Fruit fly (Drosophila melanogaster) whole organism, prepupa: ENCODE measurements around the gene hwt.
A peak's percentile ranks its signal among the peaks of the same experiment; 100 is the strongest.

Source experiments
- Blimp-1 ChIP-seq: fragments of 200-800 bp; sonication (Bioruptor generic); optimal IDR thresholded peaks from 3 replicates; lab custom pipeline; 2017; ENCODE audit warnings: missing biosample characterization, missing genetic modification characterization, mild to moderate bottlenecking, moderate library complexity, missing genetic modification reagents
- CG10669 ChIP-seq: fragments of 200-800 bp; sonication (Bioruptor generic); optimal IDR thresholded peaks from 3 replicates; lab custom pipeline; 2018; ENCODE audit warnings: missing biosample characterization, mild to moderate bottlenecking, missing genetic modification characterization, moderate library complexity
- CG11294 ChIP-seq: fragments of 200-800 bp; sonication (Bioruptor generic); IDR thresholded peaks from 2 replicates; pipeline ENCODE4 v1.3.6; 2022; ENCODE audit warnings: missing biosample characterization, missing genetic modification characterization
- CG11902 ChIP-seq: fragments of 200-800 bp; sonication (Bioruptor generic); optimal IDR thresholded peaks from 3 replicates; lab custom pipeline; 2016; ENCODE audit warnings: missing biosample characterization, missing genetic modification characterization
- CG15336 ChIP-seq: fragments of 200-800 bp; sonication (Bioruptor generic); IDR thresholded peaks from 2 replicates; pipeline ENCODE4 v1.3.6; 2022; ENCODE audit warnings: missing biosample characterization, missing genetic modification characterization
- CG1621 ChIP-seq: fragments of 200-800 bp; sonication (Bioruptor generic); optimal IDR thresholded peaks from 3 replicates; lab custom pipeline; 2018; ENCODE audit warnings: missing biosample characterization, mild to moderate bottlenecking, missing genetic modification characterization
- CG3032 ChIP-seq: fragments of 200-800 bp; optimal IDR thresholded peaks from 2 replicates; lab custom pipeline; 2019; ENCODE audit warnings: missing biosample characterization, mild to moderate bottlenecking, missing genetic modification characterization, moderate library complexity
- CG31627 ChIP-seq: fragments of 200-800 bp; sonication (Bioruptor generic); optimal IDR thresholded peaks from 3 replicates; lab custom pipeline; 2016; ENCODE audit warnings: missing biosample characterization, missing genetic modification characterization
- CG32006 ChIP-seq: fragments of 200-800 bp; sonication (Bioruptor generic); optimal IDR thresholded peaks from 3 replicates; lab custom pipeline; 2017; ENCODE audit warnings: missing biosample characterization, mild to moderate bottlenecking, missing genetic modification characterization
- CG34406 ChIP-seq: fragments of 200-800 bp; sonication (Bioruptor generic); optimal IDR thresholded peaks from 3 replicates; lab custom pipeline; 2016; ENCODE audit warnings: missing biosample characterization, missing genetic modification characterization
- CG4318 ChIP-seq: fragments of 200-800 bp; sonication (Bioruptor generic); optimal IDR thresholded peaks from 3 replicates; lab custom pipeline; 2017; ENCODE audit warnings: missing biosample characterization, mild to moderate bottlenecking, missing genetic modification characterization
- CG6163 ChIP-seq: fragments of 200-800 bp; sonication (Bioruptor generic); IDR thresholded peaks from 3 replicates; pipeline ENCODE4 v1.3.6; 2022; ENCODE audit warnings: missing biosample characterization, missing genetic modification characterization
- CG6792 ChIP-seq: fragments of 200-800 bp; sonication (Bioruptor generic); optimal IDR thresholded peaks from 3 replicates; lab custom pipeline; 2016; ENCODE audit warnings: missing biosample characterization, missing genetic modification characterization
- CG6808 ChIP-seq: fragments of 200-800 bp; sonication (Bioruptor generic); optimal IDR thresholded peaks from 3 replicates; lab custom pipeline; 2017; ENCODE audit warnings: missing biosample characterization, missing genetic modification characterization, mild to moderate bottlenecking, moderate library complexity, missing genetic modification reagents
- CG6854 ChIP-seq: fragments of 200-800 bp; sonication (Bioruptor generic); optimal IDR thresholded peaks from 2 replicates; lab custom pipeline; 2017; ENCODE audit warnings: missing biosample characterization, mild to moderate bottlenecking, missing genetic modification characterization
- CG8119 ChIP-seq: fragments of 200-800 bp; sonication (Bioruptor generic); IDR thresholded peaks from 3 replicates; pipeline ENCODE4 v1.3.6; 2022; ENCODE audit warnings: missing biosample characterization, missing genetic modification characterization
- CG8632 ChIP-seq: fragments of 200-800 bp; sonication (Bioruptor generic); optimal IDR thresholded peaks from 3 replicates; lab custom pipeline; 2016; ENCODE audit warnings: missing biosample characterization, missing genetic modification characterization
- CG9139 ChIP-seq: fragments of 200-800 bp; sonication (Bioruptor generic); optimal IDR thresholded peaks from 3 replicates; lab custom pipeline; 2017; ENCODE audit warnings: missing biosample characterization, mild to moderate bottlenecking, missing genetic modification characterization
- Eip75B ChIP-seq: fragments of 200-800 bp; sonication (Bioruptor generic); optimal IDR thresholded peaks from 3 replicates; lab custom pipeline; 2016; ENCODE audit warnings: missing biosample characterization, missing genetic modification characterization
- Eip78C ChIP-seq: fragments of 200-800 bp; sonication (Bioruptor generic); peaks from one replicate; lab custom pipeline; 2016; ENCODE audit warnings: missing biosample characterization, missing genetic modification characterization
- Eip93F ChIP-seq: fragments of 200-800 bp; sonication (Bioruptor generic); optimal IDR thresholded peaks from 2 replicates; lab custom pipeline; 2016; ENCODE audit warnings: missing biosample characterization, mild to moderate bottlenecking, missing genetic modification characterization
- Ets21C ChIP-seq: fragments of 200-800 bp; sonication (Bioruptor generic); optimal IDR thresholded peaks from 3 replicates; lab custom pipeline; 2016; ENCODE audit warnings: missing biosample characterization, missing genetic modification characterization
- Gug ChIP-seq: fragments of 200-800 bp; sonication (Bioruptor generic); IDR thresholded peaks from 2 replicates; pipeline ENCODE4 v1.3.6; 2022; ENCODE audit warnings: missing biosample characterization, missing genetic modification characterization
- Hr4 ChIP-seq: fragments of 200-800 bp; sonication (Bioruptor generic); optimal IDR thresholded peaks from 3 replicates; lab custom pipeline; 2016; ENCODE audit warnings: missing biosample characterization, missing genetic modification characterization
- Lpt ChIP-seq: fragments of 200-800 bp; sonication (Bioruptor generic); optimal IDR thresholded peaks from 3 replicates; lab custom pipeline; 2016; ENCODE audit warnings: missing biosample characterization, missing genetic modification characterization
- Met ChIP-seq: fragments of 200-800 bp; sonication (Bioruptor generic); optimal IDR thresholded peaks from 3 replicates; lab custom pipeline; 2016; ENCODE audit warnings: missing biosample characterization, missing genetic modification characterization
- OdsH ChIP-seq: fragments of 200-800 bp; sonication (Bioruptor generic); optimal IDR thresholded peaks from 3 replicates; lab custom pipeline; 2016; ENCODE audit warnings: missing biosample characterization, missing genetic modification characterization
- Smox ChIP-seq: fragments of 200-800 bp; sonication (Bioruptor generic); optimal IDR thresholded peaks from 3 replicates; lab custom pipeline; 2016; ENCODE audit warnings: missing biosample characterization, missing genetic modification characterization
- Sox14 ChIP-seq: fragments of 200-800 bp; sonication (Bioruptor generic); optimal IDR thresholded peaks from 3 replicates; lab custom pipeline; 2016; ENCODE audit warnings: missing biosample characterization, missing genetic modification characterization
- achi ChIP-seq: fragments of 200-800 bp; sonication (Bioruptor generic); optimal IDR thresholded peaks from 3 replicates; lab custom pipeline; 2016; ENCODE audit warnings: missing biosample characterization, missing genetic modification characterization
- acj6 ChIP-seq: fragments of 200-800 bp; sonication (Bioruptor generic); optimal IDR thresholded peaks from 3 replicates; lab custom pipeline; 2016; ENCODE audit warnings: missing biosample characterization, missing genetic modification characterization
- cyc ChIP-seq: fragments of 200-800 bp; sonication (Bioruptor generic); optimal IDR thresholded peaks from 3 replicates; lab custom pipeline; 2016; ENCODE audit warnings: missing biosample characterization, missing genetic modification characterization
- dac ChIP-seq: fragments of 200-800 bp; sonication (Bioruptor generic); optimal IDR thresholded peaks from 2 replicates; lab custom pipeline; 2017; ENCODE audit warnings: missing biosample characterization, mild to moderate bottlenecking, missing genetic modification characterization
- fd85E ChIP-seq: fragments of 200-800 bp; sonication (Bioruptor generic); optimal IDR thresholded peaks from 3 replicates; lab custom pipeline; 2016; ENCODE audit warnings: missing biosample characterization, missing genetic modification characterization
- fkh ChIP-seq: fragments of 200-800 bp; sonication (Bioruptor generic); optimal IDR thresholded peaks from 3 replicates; lab custom pipeline; 2017; ENCODE audit warnings: missing biosample characterization, mild to moderate bottlenecking, missing genetic modification characterization, moderate library complexity
- lz ChIP-seq: fragments of 200-800 bp; sonication (Bioruptor generic); optimal IDR thresholded peaks from 3 replicates; lab custom pipeline; 2016; ENCODE audit warnings: missing biosample characterization, missing genetic modification characterization
- pdm3 ChIP-seq: fragments of 200-800 bp; sonication (Bioruptor generic); optimal IDR thresholded peaks from 3 replicates; lab custom pipeline; 2016; ENCODE audit warnings: missing biosample characterization, missing genetic modification characterization
- salr ChIP-seq, 2 experiments: fragments of 200-800 bp; sonication (Bioruptor generic); optimal IDR thresholded peaks; 3 replicates each; lab custom pipeline; 2016 to 2018; ENCODE audit warnings: missing biosample characterization in 2 of 2, missing genetic modification characterization in 2 of 2, mild to moderate bottlenecking in 1 of 2
- ss ChIP-seq, 2 experiments: fragments of 200-800 bp; sonication (Bioruptor generic); optimal IDR thresholded peaks; 2 replicates in 1 of 2; 3 replicates in 1 of 2; lab custom pipeline; 2017 to 2018; ENCODE audit warnings: mild to moderate bottlenecking in 2 of 2, missing biosample characterization in 2 of 2, missing genetic modification characterization in 2 of 2, moderate library complexity in 1 of 2
- svp ChIP-seq: fragments of 200-800 bp; sonication (Bioruptor generic); peaks from one replicate; lab custom pipeline; 2016; ENCODE audit warnings: missing biosample characterization, missing genetic modification characterization
- topi ChIP-seq: fragments of 200-800 bp; sonication (Bioruptor generic); optimal IDR thresholded peaks from 3 replicates; lab custom pipeline; 2016; ENCODE audit warnings: missing biosample characterization, missing genetic modification characterization
- vri ChIP-seq: fragments of 200-800 bp; sonication (Bioruptor generic); optimal IDR thresholded peaks from 3 replicates; lab custom pipeline; 2016; ENCODE audit warnings: missing biosample characterization, mild to moderate bottlenecking, missing genetic modification characterization

hwt gene

DNA sequence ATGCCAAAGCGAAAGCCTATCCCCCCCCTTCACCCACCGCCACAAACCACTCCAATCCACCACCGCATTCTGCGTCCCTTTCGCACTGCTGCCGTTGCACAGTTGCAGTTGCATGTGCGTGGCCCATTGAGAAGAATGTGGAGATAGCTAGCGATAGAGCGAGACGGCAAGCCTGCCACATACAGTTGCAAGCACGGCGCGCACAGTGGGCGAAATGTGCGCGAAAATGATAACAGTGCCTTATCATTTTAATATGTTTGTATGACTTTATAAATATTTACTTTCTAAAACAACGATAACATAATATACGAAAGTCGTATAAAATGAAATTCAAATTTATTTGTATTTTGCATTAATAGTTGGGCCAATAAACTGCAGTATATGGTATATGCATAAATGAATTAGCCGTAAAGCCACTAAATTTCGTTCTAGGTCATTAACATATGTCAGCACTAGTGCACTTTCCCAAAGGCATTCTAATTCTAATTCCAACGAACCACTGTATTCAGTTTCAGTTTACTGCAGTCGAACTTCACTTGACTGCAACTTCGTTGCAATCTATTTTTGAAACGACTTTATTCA is 7.7 kb upstream of the hwt start (continued):
- TF ChIP-seq Smox: peak; percentile 77
- peak; percentile 88 for TF ChIP-seq dac
- peak; percentile 97 for TF ChIP-seq CG32006 (GFP tag; lab: Kevin White, UChicago)
- peak; percentile 35 for TF ChIP-seq CG9139 (GFP tag; lab: Kevin White, UChicago)
- TF ChIP-seq CG6808 (GFP tag; lab: Kevin White, UChicago): peak; percentile 83
- peak; percentile 47 for TF ChIP-seq vri (GFP tag; lab: Kevin White, UChicago)
- peak; percentile 86 for TF ChIP-seq acj6 (GFP tag; lab: Kevin White, UChicago)
- peak; percentile 53 for TF ChIP-seq fd85E (GFP tag; lab: Kevin White, UChicago)
- TF ChIP-seq topi: peak; percentile 82
- peak; percentile 80 for TF ChIP-seq CG6792
- TF ChIP-seq cyc: peak; percentile 65
- peak; percentile 77 for TF ChIP-seq CG8632 (GFP tag; lab: Kevin White, UChicago)
- TF ChIP-seq ss (GFP tag; optimal IDR thresholded peaks at IDR 0.05; lab: Kevin White, UChicago): peak; percentile 81 to 91
- peak; percentile 86 for TF ChIP-seq Met (GFP tag; lab: Kevin White, UChicago)
- peak; percentile 63 for TF ChIP-seq Ets21C
- TF ChIP-seq Eip93F (GFP tag; lab: Kevin White, UChicago): no peak
- peak; percentile 98 for TF ChIP-seq Eip78C (GFP tag; lab: Kevin White, UChicago)

- TF ChIP-seq Blimp-1 (peak; percentile 9), CG11294 (GFP tag; lab: Robert Waterston, UW) (peak; percentile 8; the same call in 1 of the 2 replicates), CG34406 (GFP tag; lab: Kevin White, UChicago) (peak; percentile 6), CG8119 (GFP tag; lab: Robert Waterston, UW) (peak; percentile 31; the same call in 2 of the 3 replicates), CG10669 (GFP tag; lab: Kevin White, UChicago) (peak; percentile 18), fkh (GFP tag; lab: Kevin White, UChicago) (no peak), svp (peak; percentile 78), CG8632 (GFP tag; lab: Kevin White, UChicago) (peak; percentile 36), OdsH (GFP tag; lab: Kevin White, UChicago) (no peak), Sox14 (no peak)
- TF ChIP-seq, all 60 proteins: peak for 7
Measured at dm6 chrX:12575292-12575826, 7.1 kb upstream of the hwt start.

DNA sequence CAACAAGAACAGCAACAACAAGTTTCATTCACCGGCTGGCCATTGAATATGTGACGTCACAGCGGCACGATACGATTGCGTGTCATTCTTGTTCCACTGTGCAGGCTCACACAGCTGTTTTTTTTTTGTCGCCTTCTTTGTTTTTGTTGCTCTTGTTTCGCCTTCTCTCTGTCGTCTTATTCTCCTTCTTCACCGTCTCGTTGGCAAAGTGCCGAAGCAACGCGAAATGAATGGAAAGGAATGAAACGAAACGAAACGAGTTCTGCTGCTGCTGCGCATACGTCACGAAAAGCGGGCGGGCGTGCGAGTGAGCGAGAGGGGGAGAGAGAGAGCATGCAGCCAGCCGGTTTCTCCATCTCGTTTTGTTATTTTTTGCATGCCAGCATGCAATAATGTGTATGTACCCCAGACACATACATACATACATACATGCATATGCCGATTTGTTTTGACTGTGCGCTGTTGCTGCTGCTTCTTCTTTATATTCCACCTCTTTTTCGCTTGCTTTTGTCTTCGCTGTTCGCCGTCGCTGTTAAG is 6.5 kb upstream of the hwt start:
- TF ChIP-seq fkh (GFP tag; lab: Kevin White, UChicago) (peak; percentile 18), svp (peak; percentile 84), CG6854 (peak; percentile 90), Eip93F (GFP tag; lab: Kevin White, UChicago) (peak; percentile 45), fd85E (GFP tag; lab: Kevin White, UChicago) (peak; percentile 81), CG9139 (GFP tag; lab: Kevin White, UChicago) (peak; percentile 97), CG31627 (GFP tag; lab: Kevin White, UChicago) (peak; percentile 6), cyc (peak; percentile 15), Eip75B (GFP tag; lab: Kevin White, UChicago) (peak; percentile 80), achi (GFP tag; lab: Kevin White, UChicago) (peak; percentile 74), pdm3 (GFP tag; lab: Kevin White, UChicago) (peak; percentile 82), salr (GFP tag; optimal IDR thresholded peaks at IDR 0.05; lab: Kevin White, UChicago) (peak; percentile 53 to 86), CG4318 (GFP tag; lab: Kevin White, UChicago) (peak; percentile 1), CG8632 (GFP tag; lab: Kevin White, UChicago) (peak; percentile 77), CG34406 (GFP tag; lab: Kevin White, UChicago) (peak; percentile 76), CG3032 (tag; lab: Kevin White, UChicago) (peak; percentile 72), CG10669 (GFP tag; lab: Kevin White, UChicago) (peak; percentile 91), vri (GFP tag; lab: Kevin White, UChicago) (peak; percentile 88), CG1621 (peak; percentile 92), CG15336 (GFP tag; lab: Robert Waterston, UW) (peak; percentile 88), Gug (GFP tag; lab: Robert Waterston, UW) (peak; percentile 57), OdsH (GFP tag; lab: Kevin White, UChicago) (peak; percentile 62), CG6792 (peak; percentile 64), Sox14 (peak; percentile 80), Hr4 (GFP tag; lab: Kevin White, UChicago) (peak; percentile 44), CG11294 (GFP tag; lab: Robert Waterston, UW) (peak; percentile 40; the same call in 1 of the 2 replicates), CG6163 (GFP tag; lab: Robert Waterston, UW) (peak; percentile 97), Lpt (peak; percentile 92), CG11902 (GFP tag; lab: Kevin White, UChicago) (peak; percentile 16), dac (peak; percentile 87), lz (GFP tag; lab: Kevin White, UChicago) (peak; percentile 50), ss (GFP tag; optimal IDR thresholded peaks at IDR 0.05; lab: Kevin White, UChicago) (peak; percentile 98 to 100), Eip78C (GFP tag; lab: Kevin White, UChicago) (peak; percentile 94), CG6808 (GFP tag; lab: Kevin White, UChicago) (peak; percentile 94), CG8119 (GFP tag; lab: Robert Waterston, UW) (peak; percentile 88), Met (GFP tag; lab: Kevin White, UChicago) (peak; percentile 59)
